Worm (Caenorhabditis elegans): ENCODE results near the gene F59B8.1.

The F59B8.1 gene

ce11 chrIV:9477135-9477928, 49.3 kb downstream of the F59B8.1 start, which contains the start of gene wrt-3 (continued):
- peak; percentile 77 for TF ChIP-seq K09A11.1 (tag; optimal IDR thresholded peaks at IDR 0.05; ENCODE audit: insufficient read depth)
- TF ChIP-seq pros-1 (tag; optimal IDR thresholded peaks at IDR 0.05), result no peak
- TF ChIP-seq pag-3 (tag; optimal IDR thresholded peaks at IDR 0.05; ENCODE audit: borderline replicate concordance), result peak; percentile 53
- peak; percentile 82 for TF ChIP-seq ceh-18 (tag; optimal IDR thresholded peaks at IDR 0.05)
- no peak for TF ChIP-seq pqm-1 (tag; optimal IDR thresholded peaks at IDR 0.05)
- TF ChIP-seq syd-9 (tag; optimal IDR thresholded peaks at IDR 0.05), result peak; percentile 95
- peak; percentile 59 for TF ChIP-seq ets-4 (tag; optimal IDR thresholded peaks at IDR 0.05)
- peak; percentile 88 for TF ChIP-seq madf-2 (tag; optimal IDR thresholded peaks at IDR 0.05)
- TF ChIP-seq ceh-14 (tag; optimal IDR thresholded peaks at IDR 0.05), result peak; percentile 84
- TF ChIP-seq ztf-16 (tag; optimal IDR thresholded peaks at IDR 0.05), result peak; percentile 94
- peak; percentile 93 for TF ChIP-seq gmeb-2 (tag; optimal IDR thresholded peaks at IDR 0.05)
- TF ChIP-seq ceh-34 (tag; optimal IDR thresholded peaks at IDR 0.05), result peak; percentile 93
- peak; percentile 83 for TF ChIP-seq mec-3 (tag; optimal IDR thresholded peaks at IDR 0.05; ENCODE audit: borderline replicate concordance)
- peak; percentile 93 for TF ChIP-seq pat-9 (tag; optimal IDR thresholded peaks at IDR 0.05)
- TF ChIP-seq tbx-7 (tag; optimal IDR thresholded peaks at IDR 0.05), result peak; percentile 57
- TF ChIP-seq npax-4 (tag; optimal IDR thresholded peaks at IDR 0.05), result peak; percentile 91
- peak; percentile 90 for TF ChIP-seq ceh-45 (GFP tag; IDR thresholded peaks at IDR 0.05)
- TF ChIP-seq ceh-48 (tag; optimal IDR thresholded peaks at IDR 0.05), result peak; percentile 94
- TF ChIP-seq K02D7.2 (tag; optimal IDR thresholded peaks at IDR 0.05), result peak; percentile 94
- TF ChIP-seq unc-86 (tag; optimal IDR thresholded peaks at IDR 0.05), result peak; percentile 92
- peak; percentile 80 for TF ChIP-seq zip-5 (tag; optimal IDR thresholded peaks at IDR 0.05)
- TF ChIP-seq ceh-6 (GFP tag; optimal IDR thresholded peaks at IDR 0.05), result peak; percentile 97
- peak; percentile 83 for TF ChIP-seq lim-6 (tag; optimal IDR thresholded peaks at IDR 0.05)
- TF ChIP-seq C08G9.2 (tag; optimal IDR thresholded peaks at IDR 0.05), result peak; percentile 87
- no peak for TF ChIP-seq pha-4 (tag; optimal IDR thresholded peaks at IDR 0.05)

- no peak for TF ChIP-seq ceh-22 (tag; optimal IDR thresholded peaks at IDR 0.05)
- TF ChIP-seq odd-2 (tag; optimal IDR thresholded peaks at IDR 0.05), result no peak
- TF ChIP-seq hlh-15 (tag; optimal IDR thresholded peaks at IDR 0.05), result no peak
- TF ChIP-seq lim-6 (tag; optimal IDR thresholded peaks at IDR 0.05), result no peak
- TF ChIP-seq fkh-6 (tag; optimal IDR thresholded peaks at IDR 0.05), result no peak
- no peak for TF ChIP-seq pros-1 (tag; optimal IDR thresholded peaks at IDR 0.05)
- TF ChIP-seq unc-86 (tag; optimal IDR thresholded peaks at IDR 0.05), result no peak
- no peak for TF ChIP-seq ceh-45 (GFP tag; IDR thresholded peaks at IDR 0.05)
- no peak for TF ChIP-seq madf-2 (tag; optimal IDR thresholded peaks at IDR 0.05)
- no peak for TF ChIP-seq ttx-3 (tag; optimal IDR thresholded peaks at IDR 0.05)
- no peak for TF ChIP-seq ceh-19 (GFP tag; optimal IDR thresholded peaks at IDR 0.05)
- no peak for TF ChIP-seq sox-2 (GFP tag; IDR thresholded peaks at IDR 0.05)
- TF ChIP-seq F13H6.1 (tag; optimal IDR thresholded peaks at IDR 0.05), result no peak
- TF ChIP-seq eyg-1 (tag; optimal IDR thresholded peaks at IDR 0.05), result no peak
- no peak for TF ChIP-seq ets-4 (tag; optimal IDR thresholded peaks at IDR 0.05)
- TF ChIP-seq sdc-2 (tag; optimal IDR thresholded peaks at IDR 0.05), result no peak
- no peak for TF ChIP-seq fax-1 (tag; optimal IDR thresholded peaks at IDR 0.05)
- TF ChIP-seq ref-2 (tag; optimal IDR thresholded peaks at IDR 0.05), result no peak
- no peak for TF ChIP-seq hlh-13 (GFP tag; optimal IDR thresholded peaks at IDR 0.05)
- no peak for TF ChIP-seq npax-4 (tag; optimal IDR thresholded peaks at IDR 0.05)
These were observed 52.9 kb downstream of the F59B8.1 start, which contains the start of gene cng-3 for ce11 chrIV:9480936-9481335. Gene cng-3 (minus strand): TSS chrIV:9481037.

- TF ChIP-seq mec-3 (tag; optimal IDR thresholded peaks at IDR 0.05; ENCODE audit: borderline replicate concordance) (no peak), K09A11.1 (tag; optimal IDR thresholded peaks at IDR 0.05; ENCODE audit: insufficient read depth) (no peak), pax-1 (tag; optimal IDR thresholded peaks at IDR 0.05) (no peak), dmd-4 (tag; optimal IDR thresholded peaks at IDR 0.05; ENCODE audit: borderline replicate concordance) (no peak), pag-3 (tag; optimal IDR thresholded peaks at IDR 0.05; ENCODE audit: borderline replicate concordance) (no peak), lim-6 (tag; optimal IDR thresholded peaks at IDR 0.05) (no peak), unc-3 (GFP tag; conservative IDR thresholded peaks at IDR 0.05) (no peak), unc-3 (tag; optimal IDR thresholded peaks at IDR 0.05) (no peak), K02D7.2 (tag; optimal IDR thresholded peaks at IDR 0.05) (no peak)
These were observed 57.0 kb downstream of the F59B8.1 start, which contains the start of gene gadr-2 for ce11 chrIV:9485040-9485439. Gene gadr-2 (minus strand): TSS chrIV:9485140.

Data from whole organism, late embryonic.